In the genomic region with DNA sequence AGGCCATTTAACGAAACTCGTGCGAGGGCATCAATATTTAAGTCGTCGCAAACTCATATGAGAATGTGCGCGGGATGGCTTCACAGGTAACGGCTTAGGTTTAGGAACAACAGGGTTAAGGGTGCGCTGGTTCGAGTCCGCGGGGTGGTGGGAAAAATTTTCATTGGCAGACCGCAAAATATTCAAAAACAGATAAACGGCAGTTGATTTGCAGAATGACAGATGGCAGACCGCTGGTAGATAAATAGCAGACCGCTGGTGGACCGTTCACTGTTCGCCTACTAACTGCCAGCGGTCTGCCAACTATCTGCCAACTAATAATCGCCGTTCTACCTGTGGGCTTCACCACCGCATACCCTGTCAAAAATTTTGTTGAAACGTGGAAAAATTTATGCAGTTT, we compare ENCODE assay signal across 5 worm cellular contexts.
TF ChIP-seq lines count a peak whose summit lies in the region.

No protein-coding gene starts in this region.

TF ChIP-seq in whole organism, L4 larva, 104 proteins besides CTCF, POLR2A, EP300 and RAD21 (continued from another document and continues in another):
- TF ChIP-seq pha-4 (GFP tag; IDR thresholded peaks at IDR 0.05; lab: Robert Waterston, UW), result peak; percentile 75
- no peak for TF ChIP-seq pha-4 (tag; optimal IDR thresholded peaks at IDR 0.05; lab: Kevin White, UChicago)
- no peak for TF ChIP-seq ztf-11 (tag; optimal IDR thresholded peaks at IDR 0.05; lab: Kevin White, UChicago)
- TF ChIP-seq ZK546.5 (tag; optimal IDR thresholded peaks at IDR 0.05; lab: Kevin White, UChicago), result no peak
- no peak for TF ChIP-seq dve-1 (tag; optimal IDR thresholded peaks at IDR 0.05; lab: Kevin White, UChicago; ENCODE audit: insufficient read depth)
- peak; percentile 94 for TF ChIP-seq F44E2.7 (GFP tag; IDR thresholded peaks at IDR 0.05; lab: Robert Waterston, UW)
- TF ChIP-seq ctbp-1 (GFP tag; IDR thresholded peaks at IDR 0.05; lab: Robert Waterston, UW), result no peak
- no peak for TF ChIP-seq hif-1 (tag; optimal IDR thresholded peaks at IDR 0.05; lab: Kevin White, UChicago)
- TF ChIP-seq Y48G9A.11 (GFP tag; IDR thresholded peaks at IDR 0.05; lab: Robert Waterston, UW), result peak; percentile 48; the same call in 1 of the 2 replicates
- TF ChIP-seq duxl-1 (tag; optimal IDR thresholded peaks at IDR 0.05; lab: Kevin White, UChicago; ENCODE audit: poor library complexity), result no peak
- TF ChIP-seq nhr-77 (tag; optimal IDR thresholded peaks at IDR 0.05; lab: Kevin White, UChicago), result no peak
- no peak for TF ChIP-seq nhr-111 (GFP tag; optimal IDR thresholded peaks at IDR 0.05; lab: Kevin White, UChicago)
- TF ChIP-seq cey-2 (tag; optimal IDR thresholded peaks at IDR 0.05; lab: Kevin White, UChicago; ENCODE audit: borderline replicate concordance, insufficient read depth), result no peak
- no peak for TF ChIP-seq mdt-29 (GFP tag; IDR thresholded peaks at IDR 0.05; lab: Robert Waterston, UW)
- TF ChIP-seq F26F4.8 (GFP tag; conservative IDR thresholded peaks at IDR 0.05; lab: Robert Waterston, UW), result peak; percentile 90
- no peak for TF ChIP-seq zfp-3 (GFP tag; conservative IDR thresholded peaks at IDR 0.05; lab: Robert Waterston, UW)
- no peak for TF ChIP-seq hmg-1.1 (GFP tag; IDR thresholded peaks at IDR 0.05; lab: Robert Waterston, UW)
- TF ChIP-seq T26A8.4 (GFP tag; IDR thresholded peaks at IDR 0.05; lab: Robert Waterston, UW), result no peak
- 0 out of 4 replicates have a peak, but pooled peaks of 1 of the 2 experiments have one; percentile 68 for TF ChIP-seq madf-5 (GFP tag; IDR thresholded peaks at IDR 0.05; lab: Robert Waterston, UW)
- no peak for TF ChIP-seq spr-1 (tag; optimal IDR thresholded peaks at IDR 0.05; lab: Kevin White, UChicago)
- TF ChIP-seq mxl-3 (GFP tag; optimal IDR thresholded peaks at IDR 0.05; lab: Kevin White, UChicago), result no peak
- TF ChIP-seq unc-130 (GFP tag; optimal IDR thresholded peaks at IDR 0.05; lab: Kevin White, UChicago), result peak; percentile 26
- TF ChIP-seq nhr-102 (tag; optimal IDR thresholded peaks at IDR 0.05; lab: Kevin White, UChicago), result no peak
- TF ChIP-seq mdl-1 (tag; optimal IDR thresholded peaks at IDR 0.05; lab: Kevin White, UChicago), result no peak
- no peak for TF ChIP-seq ceh-62 (tag; optimal IDR thresholded peaks at IDR 0.05; lab: Kevin White, UChicago)

TF ChIP-seq in whole organism, early embryonic, 17 proteins besides CTCF, POLR2A, EP300 and RAD21 (continued from another document):
- TF ChIP-seq ets-7 (tag; optimal IDR thresholded peaks at IDR 0.05; lab: Kevin White, UChicago) (no peak), tra-4 (tag; optimal IDR thresholded peaks at IDR 0.05; lab: Kevin White, UChicago) (no peak), tbx-11 (GFP tag; IDR thresholded peaks at IDR 0.05; lab: Robert Waterston, UW) (peak; percentile 40; the same call in 1 of the 2 replicates), B0310.2 (tag; optimal IDR thresholded peaks at IDR 0.05; lab: Kevin White, UChicago) (no peak), pes-1 (GFP tag; IDR thresholded peaks at IDR 0.05; lab: Robert Waterston, UW) (no peak)

TF ChIP-seq in whole organism, late embryonic, 69 proteins besides CTCF, POLR2A, EP300 and RAD21 (continued from another document):
- TF ChIP-seq odd-2 (tag; optimal IDR thresholded peaks at IDR 0.05; lab: Kevin White, UChicago), result no peak
- no peak for TF ChIP-seq hlh-30 (tag; optimal IDR thresholded peaks at IDR 0.05; lab: Kevin White, UChicago; ENCODE audit: insufficient read depth)
- TF ChIP-seq pat-9 (tag; optimal IDR thresholded peaks at IDR 0.05; lab: Kevin White, UChicago), result peak; percentile 7
- peak; percentile 12 for TF ChIP-seq nhr-232 (tag; optimal IDR thresholded peaks at IDR 0.05; lab: Kevin White, UChicago)
- TF ChIP-seq ceh-34 (tag; optimal IDR thresholded peaks at IDR 0.05; lab: Kevin White, UChicago), result no peak
- no peak for TF ChIP-seq C08G9.2 (tag; optimal IDR thresholded peaks at IDR 0.05; lab: Kevin White, UChicago)

TF ChIP-seq in whole organism, mixed stage, embryonic, 35 proteins besides CTCF, POLR2A, EP300 and RAD21 (continued from another document):
- TF ChIP-seq unc-120 (tag; optimal IDR thresholded peaks at IDR 0.05; lab: Kevin White, UChicago; ENCODE audit: poor library complexity, severe bottlenecking), result no peak
- no peak for TF ChIP-seq hlh-1 (tag; optimal IDR thresholded peaks at IDR 0.05; lab: Kevin White, UChicago)
- TF ChIP-seq sem-2 (GFP tag; optimal IDR thresholded peaks at IDR 0.05; lab: Kevin White, UChicago), result no peak
- no peak for TF ChIP-seq unc-62 (GFP tag; optimal IDR thresholded peaks at IDR 0.05; lab: Kevin White, UChicago)
- TF ChIP-seq ceh-39 (tag; optimal IDR thresholded peaks at IDR 0.05; lab: Kevin White, UChicago), result no peak
- no peak for TF ChIP-seq drap-1 (GFP tag; optimal IDR thresholded peaks at IDR 0.05; lab: Kevin White, UChicago)
- TF ChIP-seq nhr-76 (tag; optimal IDR thresholded peaks at IDR 0.05; lab: Kevin White, UChicago), result no peak

TF ChIP-seq in whole organism, young adult, 124 proteins besides CTCF, POLR2A, EP300 and RAD21 (continued from another document):
- no peak for TF ChIP-seq ama-1 (optimal IDR thresholded peaks at IDR 0.05; lab: Kevin White, UChicago)
- TF ChIP-seq ama-1 (GFP tag; optimal IDR thresholded peaks at IDR 0.05; lab: Kevin White, UChicago), result peak in 1 of 2 experiments; percentile 5
- no peak for TF ChIP-seq efl-1 (GFP tag; optimal IDR thresholded peaks at IDR 0.05; lab: Kevin White, UChicago)
- TF ChIP-seq rcor-1 (GFP tag; IDR thresholded peaks at IDR 0.05; lab: Robert Waterston, UW), result no peak
- no peak for TF ChIP-seq ekl-4 (GFP tag; IDR thresholded peaks at IDR 0.05; lab: Robert Waterston, UW)
- no peak for TF ChIP-seq F10E7.11 (tag; optimal IDR thresholded peaks at IDR 0.05; lab: Kevin White, UChicago)
- no peak for TF ChIP-seq bed-2 (GFP tag; IDR thresholded peaks at IDR 0.05; lab: Robert Waterston, UW)
- no peak for TF ChIP-seq snpc-4 (GFP tag; optimal IDR thresholded peaks at IDR 0.05; lab: Kevin White, UChicago)
- TF ChIP-seq snpc-4 (tag; optimal IDR thresholded peaks at IDR 0.05; lab: Kevin White, UChicago), result peak in 1 of 4 experiments; percentile 52
- peak; percentile 37 for TF ChIP-seq rpc-1 (optimal IDR thresholded peaks at IDR 0.05; lab: Kevin White, UChicago)
- TF ChIP-seq rpc-1 (tag; optimal IDR thresholded peaks at IDR 0.05; lab: Kevin White, UChicago), result peak; percentile 75
